Worm (Caenorhabditis elegans) whole organism, L2 larva: ENCODE measurements around the gene H04M03.11.

ENCODE experiments used
- F13H6.1 ChIP-seq: sonication (generic microtip); optimal IDR thresholded peaks from 2 replicates; lab custom pipeline; 2016; ENCODE audit warnings: missing genetic modification characterization, missing compliant biosample characterization
- R02D3.7 ChIP-seq: fragments of 150-350 bp; optimal IDR thresholded peaks from 2 replicates; lab custom pipeline; 2014; ENCODE audit warnings: missing biosample characterization, missing genetic modification characterization
- Y55F3AM.14 ChIP-seq: fragments of 200-800 bp; sonication (Bioruptor generic); optimal IDR thresholded peaks from 2 replicates; lab custom pipeline; 2018; ENCODE audit warnings: mild to moderate bottlenecking, missing genetic modification characterization, missing compliant biosample characterization
- ZK546.5 ChIP-seq: sonication (generic microtip); optimal IDR thresholded peaks from 2 replicates; lab custom pipeline; 2017; ENCODE audit warnings: missing biosample characterization, missing genetic modification characterization
- ama-1 ChIP-seq: fragments of 150-350 bp; optimal IDR thresholded peaks from 2 replicates; lab custom pipeline; 2018; ENCODE audit warnings: inconsistent platforms
- blmp-1 ChIP-seq: sonication (generic microtip); optimal IDR thresholded peaks from 2 replicates; lab custom pipeline; 2017; ENCODE audit warnings: missing genetic modification characterization, mild to moderate bottlenecking, missing compliant biosample characterization, antibody characterized with exemption, moderate library complexity; ENCODE audit not compliant: insufficient read depth
- ceh-16 ChIP-seq: fragments of 150-350 bp; optimal IDR thresholded peaks from 2 replicates; lab custom pipeline; 2014; ENCODE audit warnings: missing biosample characterization, missing genetic modification characterization
- elt-1 ChIP-seq: fragments of 150-350 bp; optimal IDR thresholded peaks from 2 replicates; lab custom pipeline; 2014; ENCODE audit warnings: missing biosample characterization, missing genetic modification characterization
- fos-1 ChIP-seq: fragments of 150-350 bp; optimal IDR thresholded peaks from 2 replicates; lab custom pipeline; 2014; ENCODE audit warnings: missing biosample characterization, missing genetic modification characterization
- lin-13 ChIP-seq: fragments of 150-350 bp; optimal IDR thresholded peaks from 2 replicates; lab custom pipeline; 2014; ENCODE audit warnings: missing biosample characterization, missing genetic modification reagents, missing genetic modification characterization
- lin-39 ChIP-seq: fragments of 150-350 bp; optimal IDR thresholded peaks from 2 replicates; lab custom pipeline; 2014; ENCODE audit warnings: missing biosample characterization, missing genetic modification reagents, missing genetic modification characterization
- mab-5 ChIP-seq: fragments of 150-350 bp; optimal IDR thresholded peaks from 2 replicates; lab custom pipeline; 2014; ENCODE audit warnings: missing biosample characterization, missing genetic modification characterization
- mbf-1 ChIP-seq: sonication (generic microtip); optimal IDR thresholded peaks from 2 replicates; lab custom pipeline; 2017; ENCODE audit warnings: missing biosample characterization, missing genetic modification characterization
- mdl-1 ChIP-seq, 2 experiments: fragments of 150-350 bp in 1 of 2; sonication (generic microtip) in 1 of 2; optimal IDR thresholded peaks; 2 replicates each; lab custom pipeline; 2017; ENCODE audit warnings: missing biosample characterization in 2 of 2, missing genetic modification characterization in 2 of 2
- nhr-12 ChIP-seq: fragments of 150-350 bp; optimal IDR thresholded peaks from 2 replicates; lab custom pipeline; 2014; ENCODE audit warnings: missing biosample characterization, missing genetic modification characterization
- nhr-129 ChIP-seq: fragments of 150-350 bp; optimal IDR thresholded peaks from 2 replicates; lab custom pipeline; 2014; ENCODE audit warnings: missing biosample characterization, missing genetic modification characterization
- nhr-23 ChIP-seq: fragments of 150-350 bp; optimal IDR thresholded peaks from 2 replicates; lab custom pipeline; 2014; ENCODE audit warnings: missing biosample characterization, missing genetic modification reagents, missing genetic modification characterization
- nhr-237 ChIP-seq: fragments of 150-350 bp; optimal IDR thresholded peaks from 2 replicates; lab custom pipeline; 2014; ENCODE audit warnings: missing biosample characterization, missing genetic modification characterization
- nhr-25 ChIP-seq: fragments of 150-350 bp; sonication (generic microtip); optimal IDR thresholded peaks from 3 replicates; lab custom pipeline; 2014; ENCODE audit warnings: missing biosample characterization, missing genetic modification characterization
- nhr-6 ChIP-seq: fragments of 150-350 bp; optimal IDR thresholded peaks from 2 replicates; lab custom pipeline; 2014; ENCODE audit warnings: missing biosample characterization, missing genetic modification characterization
- nhr-77 ChIP-seq: fragments of 150-350 bp; optimal IDR thresholded peaks from 2 replicates; lab custom pipeline; 2014; ENCODE audit warnings: missing biosample characterization, missing genetic modification characterization
- sem-4 ChIP-seq: fragments of 150-350 bp; optimal IDR thresholded peaks from 2 replicates; lab custom pipeline; 2014; ENCODE audit warnings: missing biosample characterization, missing genetic modification reagents, missing genetic modification characterization
- skn-1 ChIP-seq: sonication (generic microtip); optimal IDR thresholded peaks from 2 replicates; lab custom pipeline; 2017; ENCODE audit warnings: missing biosample characterization, missing genetic modification characterization
- sma-3 ChIP-seq: sonication (generic microtip); optimal IDR thresholded peaks from 2 replicates; lab custom pipeline; 2016; ENCODE audit warnings: missing genetic modification reagents, missing genetic modification characterization, missing compliant biosample characterization
- sma-9 ChIP-seq, 2 experiments: fragments of 150-350 bp in 1 of 2; sonication (generic microtip) in 1 of 2; optimal IDR thresholded peaks; 2 replicates each; lab custom pipeline; 2014 to 2016; ENCODE audit warnings: missing genetic modification characterization in 2 of 2, mild to moderate bottlenecking in 1 of 2, missing biosample characterization in 1 of 2, missing compliant biosample characterization in 1 of 2, missing genetic modification reagents in 1 of 2, moderate library complexity in 1 of 2
- snpc-4 ChIP-seq: fragments of 150-350 bp; optimal IDR thresholded peaks from 2 replicates; lab custom pipeline; 2014; ENCODE audit warnings: missing biosample characterization, missing genetic modification characterization
- unc-39 ChIP-seq: fragments of 150-350 bp; optimal IDR thresholded peaks from 2 replicates; lab custom pipeline; 2014; ENCODE audit warnings: missing biosample characterization, missing genetic modification characterization
- unc-55 ChIP-seq: fragments of 150-350 bp; sonication (generic microtip); optimal IDR thresholded peaks from 3 replicates; lab custom pipeline; 2014; ENCODE audit warnings: missing biosample characterization, missing genetic modification reagents, missing genetic modification characterization
- unc-62 ChIP-seq: fragments of 150-350 bp; optimal IDR thresholded peaks from 2 replicates; lab custom pipeline; 2014; ENCODE audit warnings: missing biosample characterization, missing genetic modification reagents, missing genetic modification characterization
- ztf-1 ChIP-seq: fragments of 200-800 bp; sonication (Bioruptor generic); conservative IDR thresholded peaks from 2 replicates; pipeline ENCODE4 v1.3.6; 2022; ENCODE audit warnings: missing genetic modification characterization, missing compliant biosample characterization
- ztf-4 ChIP-seq: fragments of 150-350 bp; optimal IDR thresholded peaks from 2 replicates; lab custom pipeline; 2014; ENCODE audit warnings: missing biosample characterization, missing genetic modification characterization

H04M03.11 gene

ce11 chrIV:5895190-5895589, 10.8 kb upstream of the H04M03.11 start, which contains the start of gene nspb-6:
TSS of gene nspb-6 (plus strand) at chrIV:5895490.
- TF ChIP-seq ztf-4 (tag; lab: Kevin White, UChicago) (no peak), nhr-23 (tag; lab: Kevin White, UChicago) (no peak), R02D3.7 (tag; lab: Kevin White, UChicago) (no peak), mab-5 (tag; lab: Kevin White, UChicago) (no peak), sem-4 (tag; lab: Kevin White, UChicago) (no peak), skn-1 (tag; lab: Kevin White, UChicago) (no peak), ztf-1 (GFP tag; lab: Robert Waterston, UW) (no peak), snpc-4 (tag; lab: Kevin White, UChicago) (no peak), lin-39 (tag; lab: Kevin White, UChicago) (no peak), nhr-237 (no peak), elt-1 (no peak), unc-39 (tag; lab: Kevin White, UChicago) (no peak), unc-62 (GFP tag; lab: Kevin White, UChicago) (no peak), mbf-1 (tag; lab: Kevin White, UChicago) (no peak), nhr-12 (no peak), blmp-1 (tag; lab: Kevin White, UChicago) (no peak)

ce11 chrIV:5891265-5891664, 6.9 kb upstream of the H04M03.11 start, which contains the start of gene H04M03.3:
TSS of gene H04M03.3 (plus strand) at chrIV:5891565.
- TF ChIP-seq sem-4 (tag; lab: Kevin White, UChicago) = no peak
- no peak for TF ChIP-seq nhr-77
- TF ChIP-seq unc-55 (GFP tag; lab: Kevin White, UChicago) = no peak
- no peak for TF ChIP-seq unc-39 (tag; lab: Kevin White, UChicago)
- no peak for TF ChIP-seq nhr-129 (tag; lab: Kevin White, UChicago)
- no peak for TF ChIP-seq sma-9 (GFP tag; optimal IDR thresholded peaks at IDR 0.05; lab: Kevin White, UChicago)
- TF ChIP-seq sma-9 (tag; optimal IDR thresholded peaks at IDR 0.05; lab: Kevin White, UChicago) = no peak
- TF ChIP-seq ZK546.5 (tag; lab: Kevin White, UChicago) = no peak
- TF ChIP-seq ama-1 = no peak
- TF ChIP-seq nhr-12 = no peak
- TF ChIP-seq sma-3 (GFP tag; lab: Kevin White, UChicago) = no peak

- no peak for TF ChIP-seq nhr-12
- TF ChIP-seq nhr-25 = no peak
- no peak for TF ChIP-seq Y55F3AM.14 (GFP tag; lab: Kevin White, UChicago)
- no peak for TF ChIP-seq sma-9 (GFP tag; optimal IDR thresholded peaks at IDR 0.05; lab: Kevin White, UChicago)
- no peak for TF ChIP-seq sma-9 (tag; optimal IDR thresholded peaks at IDR 0.05; lab: Kevin White, UChicago)
- TF ChIP-seq nhr-6 = no peak
- TF ChIP-seq skn-1 (tag; lab: Kevin White, UChicago) = no peak
- no peak for TF ChIP-seq blmp-1 (tag; lab: Kevin White, UChicago)
- no peak for TF ChIP-seq lin-13 (GFP tag; lab: Kevin White, UChicago)
- no peak for TF ChIP-seq F13H6.1 (tag; lab: Kevin White, UChicago)
- no peak for TF ChIP-seq mdl-1 (tag; optimal IDR thresholded peaks at IDR 0.05; lab: Kevin White, UChicago)
- TF ChIP-seq unc-62 (GFP tag; lab: Kevin White, UChicago) = no peak
- no peak for TF ChIP-seq fos-1 (tag; lab: Kevin White, UChicago)
Measured at ce11 chrIV:5886605-5887004, 2.2 kb upstream of the H04M03.11 start.

- TF ChIP-seq ceh-16 (tag; lab: Kevin White, UChicago) (no peak), blmp-1 (tag; lab: Kevin White, UChicago) (peak; percentile 8), elt-1 (peak; percentile 62)
Measured at ce11 chrIV:5885180-5885887, 934 bp upstream of the H04M03.11 start, which contains the start of gene glf-1. TSS of gene glf-1 (plus strand) at chrIV:5885835.

- no peak for TF ChIP-seq lin-13 (GFP tag; lab: Kevin White, UChicago)
- no peak for TF ChIP-seq ZK546.5 (tag; lab: Kevin White, UChicago)
- no peak for TF ChIP-seq nhr-23 (tag; lab: Kevin White, UChicago)
- TF ChIP-seq sem-4 (tag; lab: Kevin White, UChicago) = no peak
- no peak for TF ChIP-seq fos-1 (tag; lab: Kevin White, UChicago)
- TF ChIP-seq F13H6.1 (tag; lab: Kevin White, UChicago) = no peak
Measured at ce11 chrIV:5879853-5880252, 4.5 kb downstream of the H04M03.11 start, which contains the start of gene srv-22. TSS of gene srv-22 (minus strand) at chrIV:5879953.
